Fruit fly (Drosophila melanogaster): ENCODE measurements around the gene CG1105.
A peak's percentile ranks its signal among the peaks of the same experiment; 100 is the strongest.

The CG1105 gene

DNA sequence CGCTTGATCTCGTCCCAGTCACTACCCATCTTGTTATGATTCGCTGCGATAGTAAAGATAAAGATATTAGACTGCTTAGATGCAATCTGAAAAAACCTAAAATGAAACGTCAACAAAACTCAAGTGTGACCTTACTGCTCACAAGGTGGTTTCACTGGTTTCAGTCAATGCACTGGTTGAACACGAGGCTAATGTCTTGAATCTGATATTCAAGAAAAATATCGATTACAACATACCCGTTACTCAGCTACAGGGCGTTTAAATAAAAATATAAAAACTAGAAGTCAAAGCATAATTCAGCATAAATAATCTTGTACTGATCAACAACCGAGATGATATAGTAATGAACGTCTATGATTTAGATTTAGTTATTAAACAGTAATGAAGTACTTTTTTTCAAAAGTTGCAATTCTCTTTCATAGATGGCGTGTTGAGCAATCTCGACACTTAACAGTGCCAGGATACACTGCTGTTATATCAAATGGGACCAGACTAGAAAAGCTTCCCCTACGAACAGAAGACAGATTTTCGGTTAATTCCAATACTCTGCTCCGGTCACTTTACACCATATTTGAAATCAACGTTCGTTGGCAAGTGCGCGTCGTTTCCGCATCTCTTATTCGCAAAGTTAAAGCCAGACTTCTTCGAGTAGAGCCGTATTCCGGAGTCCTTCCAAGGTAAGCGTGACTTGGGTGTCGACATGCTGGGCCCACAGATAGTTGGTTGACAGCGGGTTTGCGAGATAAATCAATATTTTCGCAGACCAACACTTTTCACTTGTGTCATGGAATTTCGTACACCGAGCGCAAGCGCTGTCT, 7.6 kb upstream of the CG1105 start, which contains the start of the genes Ufl1 and CG1943 (continued):
- TF ChIP-seq nmo (GFP tag; optimal IDR thresholded peaks at IDR 0.05) (peak; percentile 65), sima (GFP tag; optimal IDR thresholded peaks at IDR 0.05) (no peak), trem (tag; optimal IDR thresholded peaks at IDR 0.05) (peak; percentile 64), cato (GFP tag; optimal IDR thresholded peaks at IDR 0.05; ENCODE audit: borderline replicate concordance) (no peak), CG12155 (GFP tag; optimal IDR thresholded peaks at IDR 0.05) (no peak), CG15011 (GFP tag; optimal IDR thresholded peaks at IDR 0.05) (no peak), shn (GFP tag; optimal IDR thresholded peaks at IDR 0.05) (no peak), CG8388 (GFP tag; optimal IDR thresholded peaks at IDR 0.05) (no peak), CG8281 (tag; optimal IDR thresholded peaks at IDR 0.05) (no peak), run (tag; optimal IDR thresholded peaks at IDR 0.05) (no peak), Dip2 (GFP tag; IDR thresholded peaks at IDR 0.05) (no peak), bab2 (GFP tag; optimal IDR thresholded peaks at IDR 0.05) (no peak), ci (GFP tag; IDR thresholded peaks at IDR 0.05) (no peak), sd (tag; optimal IDR thresholded peaks at IDR 0.05) (peak; percentile 86), B-H1 (GFP tag; IDR thresholded peaks at IDR 0.05) (no peak), CG18764 (GFP tag; optimal IDR thresholded peaks at IDR 0.05) (no peak), insv (GFP tag; optimal IDR thresholded peaks at IDR 0.05) (peak in 1 of 2 experiments; percentile 31), lab (GFP tag; optimal IDR thresholded peaks at IDR 0.05) (peak; percentile 7), CG11723 (GFP tag; optimal IDR thresholded peaks at IDR 0.05) (no peak), Mes4 (GFP tag; optimal IDR thresholded peaks at IDR 0.05) (no peak), ash1 (GFP tag; optimal IDR thresholded peaks at IDR 0.05) (no peak), slp2 (GFP tag; optimal IDR thresholded peaks at IDR 0.05) (no peak), hb (GFP tag; IDR thresholded peaks at IDR 0.05; ENCODE audit: partially characterized antibody) (no peak), lola (GFP tag; optimal IDR thresholded peaks at IDR 0.05) (peak in 1 of 3 experiments; percentile 14), Bdp1 (GFP tag; optimal IDR thresholded peaks at IDR 0.05) (peak; percentile 16), kah (GFP tag; optimal IDR thresholded peaks at IDR 0.05) (peak; percentile 73), kni (GFP tag; optimal IDR thresholded peaks at IDR 0.05) (no peak), CG11504 (tag; optimal IDR thresholded peaks at IDR 0.05) (peak; percentile 21), Nf-YA (GFP tag; IDR thresholded peaks at IDR 0.05) (no peak), Deaf1 (tag; optimal IDR thresholded peaks at IDR 0.05) (no peak), vfl (GFP tag; optimal IDR thresholded peaks at IDR 0.05) (no peak), tll (GFP tag; optimal IDR thresholded peaks at IDR 0.05) (no peak), Fer1 (GFP tag; optimal IDR thresholded peaks at IDR 0.05) (no peak), CG3065 (GFP tag; optimal IDR thresholded peaks at IDR 0.05) (no peak), hth (optimal IDR thresholded peaks at IDR 0.05) (no peak), sob (GFP tag; IDR thresholded peaks at IDR 0.05) (no peak), CG10366 (GFP tag; IDR thresholded peaks at IDR 0.05) (no peak), H15 (GFP tag; IDR thresholded peaks at IDR 0.05) (no peak), CG12391 (tag; optimal IDR thresholded peaks at IDR 0.05) (peak; percentile 25), Ssrp (tag; optimal IDR thresholded peaks at IDR 0.05) (no peak), aop (GFP tag; IDR thresholded peaks at IDR 0.05) (no peak), odd (GFP tag; optimal IDR thresholded peaks at IDR 0.05) (no peak), luna (GFP tag; optimal IDR thresholded peaks at IDR 0.05) (no peak), CG1647 (GFP tag; optimal IDR thresholded peaks at IDR 0.05) (no peak), pho (GFP tag; optimal IDR thresholded peaks at IDR 0.05) (peak; percentile 20), dm (GFP tag; optimal IDR thresholded peaks at IDR 0.05) (peak; percentile 69), NfI (GFP tag; optimal IDR thresholded peaks at IDR 0.05) (no peak), CG8924 (tag; optimal IDR thresholded peaks at IDR 0.05) (no peak), Dref (GFP tag; IDR thresholded peaks at IDR 0.05) (no peak), CG10431 (GFP tag; optimal IDR thresholded peaks at IDR 0.05) (no peak)
